Worm (Caenorhabditis elegans): ENCODE measurements around the gene perm-3.

perm-3 gene

DNA sequence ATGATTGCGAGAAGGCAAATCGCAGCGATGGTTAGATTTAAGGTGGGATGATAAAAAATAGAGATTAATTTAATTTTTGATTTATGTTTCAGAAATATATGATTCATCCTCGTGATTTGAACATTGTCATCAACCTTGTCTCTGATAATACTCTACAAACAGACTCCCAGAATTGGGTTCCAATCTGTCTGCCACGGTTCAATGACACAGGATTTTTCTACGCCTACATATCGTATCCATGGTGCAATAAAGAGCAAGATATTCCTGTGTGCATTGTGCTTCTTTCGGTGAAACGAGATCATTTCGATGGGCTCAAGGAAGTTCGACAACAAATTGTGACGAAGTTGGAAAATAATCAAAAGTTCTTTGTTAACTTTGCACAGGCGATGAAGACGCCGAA is 26.7 kb downstream of the perm-3 start:
- TF ChIP-seq ceh-9 (tag; optimal IDR thresholded peaks at IDR 0.05) (no peak), ama-1 (optimal IDR thresholded peaks at IDR 0.05) (peak; percentile 50)

DNA sequence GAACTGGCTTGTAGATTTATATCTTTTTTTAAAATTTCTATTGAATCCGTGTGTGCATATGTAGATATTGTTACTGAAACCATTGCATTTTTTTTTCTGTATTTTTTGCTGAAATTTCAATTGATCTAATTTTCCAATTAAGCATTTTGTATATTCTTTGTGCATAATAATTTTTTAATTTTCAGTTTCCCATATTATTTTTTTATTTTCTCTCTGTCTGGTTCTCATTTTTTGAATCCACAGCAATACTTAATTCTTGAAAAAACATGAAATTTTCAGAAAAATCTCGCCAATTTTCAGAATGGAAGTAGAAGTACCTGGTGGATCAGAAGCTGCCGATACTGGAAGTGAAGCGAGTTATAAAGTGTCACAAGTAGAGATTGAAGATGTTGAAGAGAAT is 28.0 kb downstream of the perm-3 start, which contains the start of gene sand-1:
Gene sand-1 (plus strand): TSS at position 301 of the 400 bp plus-strand sequence.
- TF ChIP-seq jun-1 (tag; optimal IDR thresholded peaks at IDR 0.05) (no peak), aly-2 (tag; optimal IDR thresholded peaks at IDR 0.05) (no peak), eor-1 (tag; optimal IDR thresholded peaks at IDR 0.05) (no peak), nhr-67 (tag; optimal IDR thresholded peaks at IDR 0.05) (no peak), ztf-11 (tag; optimal IDR thresholded peaks at IDR 0.05) (no peak), pha-4 (tag; optimal IDR thresholded peaks at IDR 0.05) (no peak), ama-1 (optimal IDR thresholded peaks at IDR 0.05) (no peak), unc-39 (tag; optimal IDR thresholded peaks at IDR 0.05) (no peak), zag-1 (tag; optimal IDR thresholded peaks at IDR 0.05) (no peak), unc-62 (GFP tag; optimal IDR thresholded peaks at IDR 0.05) (no peak), nhr-12 (tag; optimal IDR thresholded peaks at IDR 0.05) (no peak)

DNA sequence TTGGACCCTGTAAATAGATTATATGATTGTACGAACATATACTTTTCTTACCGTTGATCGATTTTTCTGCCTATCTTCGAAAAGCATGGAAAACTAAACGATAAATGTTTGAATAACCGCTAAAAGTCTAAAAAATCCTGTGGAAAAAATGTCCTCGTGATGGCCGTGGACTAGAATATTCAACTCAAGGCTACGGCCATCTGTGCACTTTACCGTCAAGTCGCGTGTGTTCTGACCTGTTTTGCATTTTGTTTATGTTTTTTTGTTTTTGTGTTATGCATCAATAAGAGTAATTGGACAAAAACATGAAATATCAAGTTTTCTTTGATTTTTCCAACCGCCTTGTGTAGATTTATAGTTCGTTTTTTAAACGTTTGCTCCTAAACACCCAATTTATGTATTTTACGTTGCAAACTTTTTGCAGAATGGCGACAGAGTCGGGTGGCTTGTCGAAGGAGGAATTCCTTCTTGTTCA is 30.4 kb downstream of the perm-3 start, which contains the start of the genes hda-6 and F41H10.4:
Gene hda-6 (minus strand): TSS at position 172 of the 475 bp plus-strand sequence.
Gene F41H10.4 (plus strand): TSS at position 425 of the 475 bp plus-strand sequence.
- TF ChIP-seq nhr-28 (tag; optimal IDR thresholded peaks at IDR 0.05) (no peak), ceh-82 (tag; optimal IDR thresholded peaks at IDR 0.05) (no peak), pha-4 (tag; optimal IDR thresholded peaks at IDR 0.05) (peak; percentile 75), ceh-28 (tag; optimal IDR thresholded peaks at IDR 0.05) (no peak), mdl-1 (tag; optimal IDR thresholded peaks at IDR 0.05) (no peak), skn-1 (tag; optimal IDR thresholded peaks at IDR 0.05) (peak; percentile 9), zag-1 (tag; optimal IDR thresholded peaks at IDR 0.05) (no peak), lsy-12 (tag; optimal IDR thresholded peaks at IDR 0.05) (no peak), lin-15B (tag; optimal IDR thresholded peaks at IDR 0.05) (peak; percentile 93), snpc-4 (tag; optimal IDR thresholded peaks at IDR 0.05) (peak; percentile 92), lin-39 (tag; optimal IDR thresholded peaks at IDR 0.05) (peak; percentile 33), nhr-25 (tag; optimal IDR thresholded peaks at IDR 0.05) (peak; percentile 97), nhr-23 (tag; optimal IDR thresholded peaks at IDR 0.05) (peak; percentile 75), nfya-1 (tag; optimal IDR thresholded peaks at IDR 0.05; ENCODE audit: insufficient read depth) (peak; percentile 75), egl-5 (tag; optimal IDR thresholded peaks at IDR 0.05) (peak; percentile 73), nhr-43 (tag; optimal IDR thresholded peaks at IDR 0.05; ENCODE audit: poor library complexity, severe bottlenecking) (peak; percentile 85), unc-39 (tag; optimal IDR thresholded peaks at IDR 0.05) (no peak), elt-2 (tag; optimal IDR thresholded peaks at IDR 0.05) (peak; percentile 28), ztf-11 (tag; optimal IDR thresholded peaks at IDR 0.05) (no peak)

DNA sequence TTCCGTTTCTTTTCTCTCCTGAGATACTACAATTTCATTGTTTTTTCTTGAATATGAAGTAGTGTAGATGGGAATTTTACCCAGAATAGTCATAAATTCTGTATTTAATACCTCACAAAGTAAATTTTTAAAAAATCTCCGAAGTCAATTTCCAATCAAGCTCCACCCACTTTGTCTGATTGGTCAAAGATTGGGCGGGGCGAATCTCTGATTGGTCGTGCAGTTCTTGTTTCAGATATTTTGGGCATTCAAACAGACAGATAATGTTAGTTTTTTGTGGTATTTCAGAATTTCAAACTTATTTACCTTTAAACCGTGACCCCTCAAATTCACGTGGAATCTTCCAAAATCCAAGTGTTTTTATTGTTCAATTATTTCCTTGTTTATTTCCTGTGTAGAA is 34.1 kb downstream of the perm-3 start, which contains the start of gene F41H10.5:
Gene F41H10.5 (plus strand): TSS at position 375 of the 400 bp plus-strand sequence.
- peak; percentile 89 for TF ChIP-seq nfya-1 (tag; optimal IDR thresholded peaks at IDR 0.05; ENCODE audit: insufficient read depth)
- no peak for TF ChIP-seq mml-1 (tag; optimal IDR thresholded peaks at IDR 0.05)

DNA sequence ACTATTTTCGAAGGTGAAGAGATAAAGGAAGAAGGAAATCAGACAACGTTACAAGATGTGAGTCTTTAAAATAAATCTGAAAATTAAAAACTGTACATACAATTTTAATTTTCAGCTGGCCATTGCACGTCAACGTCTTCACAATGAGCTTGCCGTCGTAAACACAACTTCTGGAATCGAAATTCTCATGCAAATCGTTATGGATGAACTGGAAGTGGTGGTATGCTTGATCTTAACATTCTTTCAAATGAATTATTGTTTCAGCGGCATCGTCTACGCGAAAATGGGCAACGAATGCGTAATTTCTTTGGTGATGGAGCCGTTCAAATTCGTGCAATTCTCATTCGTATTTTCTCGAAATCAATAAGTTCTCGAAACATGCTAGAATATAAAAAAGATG is 40.0 kb downstream of the perm-3 start:
- no peak for TF ChIP-seq pha-4 (tag; optimal IDR thresholded peaks at IDR 0.05)
- TF ChIP-seq daf-12 (tag; optimal IDR thresholded peaks at IDR 0.05): no peak
- TF ChIP-seq nhr-76 (tag; optimal IDR thresholded peaks at IDR 0.05): no peak
- TF ChIP-seq fkh-2 (tag; optimal IDR thresholded peaks at IDR 0.05): no peak
- no peak for TF ChIP-seq nhr-43 (tag; optimal IDR thresholded peaks at IDR 0.05; ENCODE audit: poor library complexity, severe bottlenecking)
- TF ChIP-seq ama-1 (optimal IDR thresholded peaks at IDR 0.05): no peak
- no peak for TF ChIP-seq mdl-1 (tag; optimal IDR thresholded peaks at IDR 0.05)

DNA sequence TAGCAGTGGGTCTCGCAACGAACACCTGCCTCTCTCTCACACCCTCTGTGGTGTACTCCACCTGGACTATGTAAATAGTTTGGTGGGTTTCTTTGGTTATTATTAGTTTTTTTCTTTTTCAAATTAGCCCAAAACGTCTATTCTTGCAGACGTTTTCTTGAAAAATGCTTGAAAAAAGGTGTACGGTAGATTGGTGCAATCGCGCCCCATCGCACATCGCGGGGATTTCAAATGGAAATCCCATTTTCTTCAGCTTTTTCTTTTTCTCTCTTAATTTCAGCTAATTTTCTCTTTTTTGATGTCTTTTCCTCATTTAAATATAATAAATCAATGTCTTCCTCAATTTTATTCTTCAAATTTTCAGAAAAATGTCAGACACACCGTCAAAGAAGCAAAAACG is 40.5 kb downstream of the perm-3 start, which contains the start of gene Y4C6B.1:
Gene Y4C6B.1 (plus strand): TSS at position 365 of the 400 bp plus-strand sequence.
- TF ChIP-seq nfya-1 (tag; optimal IDR thresholded peaks at IDR 0.05; ENCODE audit: insufficient read depth) (peak; percentile 22), ZK546.5 (tag; optimal IDR thresholded peaks at IDR 0.05) (no peak), lin-15B (tag; optimal IDR thresholded peaks at IDR 0.05) (peak; percentile 30), nhr-12 (tag; optimal IDR thresholded peaks at IDR 0.05) (no peak), pqm-1 (tag; optimal IDR thresholded peaks at IDR 0.05) (no peak)

Data from whole organism, L3 larva.